Worm (Caenorhabditis elegans) whole organism, young adult: Measurements from ENCODE around the gene sma-3.
A peak's percentile ranks its signal among the peaks of the same experiment; 100 is the strongest.

Experiments
- C06A6.2 ChIP-seq: fragments of 200-800 bp; sonication (Bioruptor generic); conservative IDR thresholded peaks from 2 replicates; pipeline ENCODE4 v1.3.6; 2022; ENCODE audit warnings: missing genetic modification characterization, missing compliant biosample characterization
- F33H1.4 ChIP-seq: fragments of 200-800 bp; sonication (Bioruptor generic); IDR thresholded peaks from 2 replicates; pipeline ENCODE4 v1.3.6; 2022; ENCODE audit warnings: missing genetic modification reagents, missing genetic modification characterization, missing compliant biosample characterization
- F37B4.10 ChIP-seq: fragments of 200-800 bp; sonication (Bioruptor generic); IDR thresholded peaks from 2 replicates; pipeline ENCODE4 v1.3.6; 2022; ENCODE audit warnings: missing genetic modification characterization, missing compliant biosample characterization
- F49E8.2 ChIP-seq: sonication (generic microtip); optimal IDR thresholded peaks from 3 replicates; lab custom pipeline; 2017; ENCODE audit warnings: missing genetic modification characterization, mild to moderate bottlenecking, missing compliant biosample characterization, antibody characterized with exemption, moderate library complexity; ENCODE audit not compliant: insufficient read depth
- F55B11.4 ChIP-seq: sonication (generic microtip); optimal IDR thresholded peaks from 2 replicates; lab custom pipeline; 2016; ENCODE audit warnings: missing compliant biosample characterization, missing genetic modification characterization, borderline replicate concordance; ENCODE audit not compliant: insufficient read depth
- F57A8.1 ChIP-seq: fragments of 200-800 bp; sonication (Bioruptor generic); optimal IDR thresholded peaks from 2 replicates; lab custom pipeline; 2018; ENCODE audit warnings: mild to moderate bottlenecking, missing genetic modification characterization, moderate library complexity, missing compliant biosample characterization
- F57C9.4 ChIP-seq: sonication (generic microtip); optimal IDR thresholded peaks from 2 replicates; lab custom pipeline; 2017; ENCODE audit warnings: mild to moderate bottlenecking, missing genetic modification characterization, missing compliant biosample characterization
- Y53F4B.3 ChIP-seq: fragments of 200-800 bp; sonication (Bioruptor generic); IDR thresholded peaks from 2 replicates; pipeline ENCODE4 v1.3.6; 2022; ENCODE audit warnings: missing genetic modification reagents, missing genetic modification characterization, missing compliant biosample characterization
- Y67H2A.10 ChIP-seq: fragments of 200-800 bp; sonication (Bioruptor generic); conservative IDR thresholded peaks from 2 replicates; pipeline ENCODE4 v1.3.6; 2022; ENCODE audit warnings: missing genetic modification reagents, missing genetic modification characterization, missing compliant biosample characterization
- akir-1 ChIP-seq: fragments of 200-800 bp; sonication (Bioruptor generic); optimal IDR thresholded peaks from 2 replicates; lab custom pipeline; 2018; ENCODE audit warnings: mild to moderate bottlenecking, missing genetic modification characterization, moderate library complexity, missing compliant biosample characterization
- atf-7 ChIP-seq: sonication (generic microtip); optimal IDR thresholded peaks from 2 replicates; lab custom pipeline; 2017; ENCODE audit warnings: mild to moderate bottlenecking, missing genetic modification characterization, missing compliant biosample characterization
- attf-3 ChIP-seq: fragments of 200-800 bp; sonication (Bioruptor generic); conservative IDR thresholded peaks from 2 replicates; pipeline ENCODE4 v1.3.6; 2022; ENCODE audit warnings: missing genetic modification reagents, missing genetic modification characterization, missing compliant biosample characterization
- bed-1 ChIP-seq: fragments of 200-800 bp; sonication (Bioruptor generic); IDR thresholded peaks from 2 replicates; pipeline ENCODE4 v1.3.6; 2022; ENCODE audit warnings: missing genetic modification reagents, missing genetic modification characterization, missing compliant biosample characterization
- ccch-3 ChIP-seq: fragments of 200-800 bp; sonication (Bioruptor generic); optimal IDR thresholded peaks from 2 replicates; lab custom pipeline; 2018; ENCODE audit warnings: mild to moderate bottlenecking, missing genetic modification characterization, missing compliant biosample characterization
- ceh-27 ChIP-seq: fragments of 200-800 bp; sonication (Bioruptor generic); optimal IDR thresholded peaks from 2 replicates; lab custom pipeline; 2018; ENCODE audit warnings: mild to moderate bottlenecking, missing genetic modification characterization, moderate library complexity, missing compliant biosample characterization
- die-1 ChIP-seq: sonication (generic microtip); optimal IDR thresholded peaks from 2 replicates; lab custom pipeline; 2016; ENCODE audit warnings: missing genotype, mild to moderate bottlenecking, missing genetic modification characterization, missing compliant biosample characterization
- dpff-1 ChIP-seq: sonication (generic microtip); optimal IDR thresholded peaks from 2 replicates; lab custom pipeline; 2017; ENCODE audit warnings: mild to moderate bottlenecking, missing genetic modification characterization, missing compliant biosample characterization
- dpl-1 ChIP-seq: fragments of 150-350 bp; optimal IDR thresholded peaks from 2 replicates; lab custom pipeline; 2014; ENCODE audit warnings: missing biosample characterization, missing genetic modification reagents, missing genetic modification characterization
- ets-4 ChIP-seq: fragments of 200-800 bp; sonication (Bioruptor generic); optimal IDR thresholded peaks from 2 replicates; lab custom pipeline; 2018; ENCODE audit warnings: mild to moderate bottlenecking, missing genetic modification characterization, missing compliant biosample characterization
- fkh-3 ChIP-seq: sonication (generic microtip); optimal IDR thresholded peaks from 2 replicates; lab custom pipeline; 2016; ENCODE audit warnings: mild to moderate bottlenecking, missing genetic modification characterization, missing compliant biosample characterization
- hlh-26 ChIP-seq: fragments of 200-800 bp; sonication (Bioruptor generic); conservative IDR thresholded peaks from 2 replicates; pipeline ENCODE4 v1.3.6; 2022; ENCODE audit warnings: missing genetic modification reagents, missing genetic modification characterization, missing compliant biosample characterization
- hmg-20 ChIP-seq: fragments of 200-800 bp; sonication (Bioruptor generic); IDR thresholded peaks from 2 replicates; pipeline ENCODE4 v1.3.6; 2022; ENCODE audit warnings: missing genetic modification reagents, missing genetic modification characterization, missing compliant biosample characterization
- lin-40 ChIP-seq: sonication (generic microtip); optimal IDR thresholded peaks from 2 replicates; lab custom pipeline; 2016; ENCODE audit warnings: missing genetic modification characterization, mild to moderate bottlenecking, missing compliant biosample characterization, missing genotype, missing genetic modification reagents
- lir-1 ChIP-seq: fragments of 200-800 bp; sonication (Bioruptor generic); conservative IDR thresholded peaks from 2 replicates; pipeline ENCODE4 v1.3.6; 2022; ENCODE audit warnings: missing genetic modification reagents, missing genetic modification characterization, missing compliant biosample characterization
- madf-10 ChIP-seq: sonication (generic microtip); optimal IDR thresholded peaks from 2 replicates; lab custom pipeline; 2016; ENCODE audit warnings: mild to moderate bottlenecking, missing genetic modification characterization, missing compliant biosample characterization
- madf-3 ChIP-seq: fragments of 200-800 bp; sonication (Bioruptor generic); IDR thresholded peaks from 2 replicates; pipeline ENCODE4 v1.3.6; 2022; ENCODE audit warnings: missing genetic modification reagents, missing genetic modification characterization, missing compliant biosample characterization
- mcd-1 ChIP-seq: fragments of 200-800 bp; sonication (Bioruptor generic); IDR thresholded peaks from 2 replicates; pipeline ENCODE4 v1.3.6; 2022; ENCODE audit warnings: missing genetic modification reagents, missing genetic modification characterization, missing compliant biosample characterization
- mxl-1 ChIP-seq: sonication (generic microtip); optimal IDR thresholded peaks from 2 replicates; lab custom pipeline; 2016; ENCODE audit warnings: missing genetic modification characterization, missing compliant biosample characterization
- nhr-120 ChIP-seq: fragments of 200-800 bp; sonication (Bioruptor generic); IDR thresholded peaks from 2 replicates; pipeline ENCODE4 v1.3.6; 2022; ENCODE audit warnings: missing genetic modification characterization, missing compliant biosample characterization
- nhr-80 ChIP-seq: sonication (generic microtip); optimal IDR thresholded peaks from 2 replicates; lab custom pipeline; 2016; ENCODE audit warnings: missing genetic modification characterization, missing compliant biosample characterization
- pbrm-1 ChIP-seq: fragments of 200-800 bp; sonication (Bioruptor generic); IDR thresholded peaks from 2 replicates; pipeline ENCODE4 v1.3.6; 2022; ENCODE audit warnings: missing genetic modification reagents, missing genetic modification characterization, missing compliant biosample characterization
- rcor-1 ChIP-seq: fragments of 200-800 bp; sonication (Bioruptor generic); IDR thresholded peaks from 2 replicates; pipeline ENCODE4 v1.3.6; 2022; ENCODE audit warnings: missing genetic modification reagents, missing genetic modification characterization, missing compliant biosample characterization
- rec-8 ChIP-seq, 2 experiments: sonication (generic microtip); optimal IDR thresholded peaks; 2 replicates each; lab custom pipeline; 2016; ENCODE audit warnings: mild to moderate bottlenecking in 2 of 2, missing genetic modification characterization in 2 of 2, missing genetic modification reagents in 2 of 2, missing genotype in 2 of 2, missing biosample characterization in 1 of 2, missing compliant biosample characterization in 1 of 2, moderate library complexity in 1 of 2
- sdz-38 ChIP-seq: sonication (generic microtip); optimal IDR thresholded peaks from 2 replicates; lab custom pipeline; 2016; ENCODE audit warnings: missing genotype, missing genetic modification characterization, missing compliant biosample characterization
- snpc-1.1 ChIP-seq: sonication (generic microtip); optimal IDR thresholded peaks from 2 replicates; lab custom pipeline; 2017; ENCODE audit warnings: missing genetic modification characterization, mild to moderate bottlenecking, missing compliant biosample characterization, antibody characterized with exemption, moderate library complexity, missing genotype, missing genetic modification reagents; ENCODE audit not compliant: insufficient read depth
- snpc-4 ChIP-seq, 5 experiments: fragments of 150-350 bp in 1 of 5; sonication (generic microtip) in 4 of 5; optimal IDR thresholded peaks; 2 replicates each; lab custom pipeline; 2014 to 2018; ENCODE audit warnings: missing genetic modification characterization in 5 of 5, missing biosample characterization in 3 of 5, antibody characterized with exemption in 2 of 5, mild to moderate bottlenecking in 2 of 5, missing compliant biosample characterization in 2 of 5, missing genotype in 2 of 5, moderate library complexity in 2 of 5, missing genetic modification reagents in 1 of 5
- sptf-2 ChIP-seq: fragments of 200-800 bp; sonication (Bioruptor generic); optimal IDR thresholded peaks from 2 replicates; lab custom pipeline; 2018; ENCODE audit warnings: mild to moderate bottlenecking, missing genetic modification characterization, missing compliant biosample characterization
- unc-130 ChIP-seq: sonication (generic microtip); optimal IDR thresholded peaks from 2 replicates; lab custom pipeline; 2016; ENCODE audit warnings: missing genetic modification reagents, missing genetic modification characterization, missing compliant biosample characterization
- ztf-18 ChIP-seq: sonication (generic microtip); optimal IDR thresholded peaks from 2 replicates; lab custom pipeline; 2016; ENCODE audit warnings: missing genotype, mild to moderate bottlenecking, missing genetic modification characterization, missing compliant biosample characterization
- ztf-22 ChIP-seq: fragments of 200-800 bp; sonication (Bioruptor generic); optimal IDR thresholded peaks from 2 replicates; lab custom pipeline; 2018; ENCODE audit warnings: mild to moderate bottlenecking, missing genetic modification characterization, moderate library complexity, missing compliant biosample characterization
- ztf-25 ChIP-seq: fragments of 200-800 bp; sonication (Bioruptor generic); IDR thresholded peaks from 2 replicates; pipeline ENCODE4 v1.3.6; 2022; ENCODE audit warnings: missing genetic modification reagents, missing genetic modification characterization, missing compliant biosample characterization
- ztf-3 ChIP-seq: fragments of 200-800 bp; sonication (Bioruptor generic); optimal IDR thresholded peaks from 2 replicates; lab custom pipeline; 2018; ENCODE audit warnings: mild to moderate bottlenecking, missing genetic modification characterization, missing compliant biosample characterization
- ztf-6 ChIP-seq: fragments of 200-800 bp; sonication (Bioruptor generic); IDR thresholded peaks from 2 replicates; pipeline ENCODE4 v1.3.6; 2022; ENCODE audit warnings: missing genetic modification reagents, missing genetic modification characterization, missing compliant biosample characterization

Gene sma-3

DNA sequence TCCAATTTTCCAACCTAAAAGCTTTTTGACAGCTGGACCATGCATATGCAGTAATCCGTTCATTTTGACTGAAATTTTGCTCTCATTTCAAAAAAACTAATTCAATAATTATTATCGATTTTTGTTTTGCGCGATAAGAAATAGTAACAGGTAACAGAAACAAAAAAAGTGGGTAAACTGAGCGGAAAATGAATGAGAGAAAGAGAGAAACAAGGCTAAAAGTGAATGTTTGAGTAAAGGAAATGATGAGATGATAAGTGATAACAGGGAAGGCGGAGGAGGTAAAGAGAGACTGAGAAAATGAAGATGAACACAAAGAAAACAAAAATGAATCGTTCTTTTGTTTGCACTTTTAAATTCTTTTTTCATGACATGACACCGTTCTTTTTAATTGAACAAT, at the start of gene sma-3:
Gene sma-3, minus strand, starts transcription at position 68 of the 400 bp plus-strand sequence.
- no peak for TF ChIP-seq mcd-1 (GFP tag; lab: Robert Waterston, UW)
- peak; percentile 72 for TF ChIP-seq nhr-80 (tag; lab: Kevin White, UChicago)

DNA sequence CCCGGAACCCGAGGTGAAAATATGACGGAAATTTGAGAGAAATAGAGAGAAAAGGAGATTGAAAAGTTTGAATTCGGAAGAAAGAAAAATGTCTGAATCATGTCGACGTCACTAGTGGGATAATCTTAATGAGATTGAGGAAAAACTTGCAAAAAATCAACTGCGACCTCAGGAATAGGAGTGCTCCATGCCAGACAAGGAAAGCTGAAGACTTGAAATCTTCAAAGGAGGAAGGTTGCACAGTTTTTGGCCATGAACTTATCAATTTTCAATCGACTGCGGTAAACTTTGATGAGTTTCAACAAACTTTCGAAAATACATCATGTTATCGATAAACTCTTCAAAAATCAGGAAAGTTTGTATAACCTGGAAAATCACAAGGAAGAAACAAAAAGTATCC, 48.6 kb upstream of the sma-3 start, which contains the start of gene pdf-1:
Gene pdf-1, minus strand, starts transcription at position 101 of the 400 bp plus-strand sequence.
- no peak for TF ChIP-seq atf-7 (tag; lab: Kevin White, UChicago)
- TF ChIP-seq unc-130, result no peak
- TF ChIP-seq snpc-4 (GFP tag; optimal IDR thresholded peaks at IDR 0.05; lab: Kevin White, UChicago), result no peak
- no peak for TF ChIP-seq snpc-4 (tag; optimal IDR thresholded peaks at IDR 0.05; lab: Kevin White, UChicago)
- TF ChIP-seq ccch-3 (GFP tag; lab: Kevin White, UChicago), result no peak
- TF ChIP-seq mxl-1 (tag; lab: Kevin White, UChicago), result no peak
- no peak for TF ChIP-seq dpff-1 (tag; lab: Kevin White, UChicago)
- TF ChIP-seq snpc-1.1 (tag; lab: Kevin White, UChicago), result no peak
- no peak for TF ChIP-seq nhr-120
- no peak for TF ChIP-seq pbrm-1 (GFP tag; lab: Robert Waterston, UW)
- no peak for TF ChIP-seq dpl-1
- no peak for TF ChIP-seq ztf-18
- TF ChIP-seq hlh-26 (GFP tag; lab: Robert Waterston, UW), result no peak
- TF ChIP-seq hmg-20 (GFP tag; lab: Robert Waterston, UW), result no peak
- TF ChIP-seq rec-8 (tag; optimal IDR thresholded peaks at IDR 0.05; lab: Kevin White, UChicago), result no peak
- no peak for TF ChIP-seq sptf-2 (GFP tag; lab: Kevin White, UChicago)
- TF ChIP-seq F49E8.2, result no peak
- TF ChIP-seq lir-1 (GFP tag; lab: Robert Waterston, UW), result no peak
- no peak for TF ChIP-seq lin-40
- TF ChIP-seq, all 124 proteins: peak for 0

DNA sequence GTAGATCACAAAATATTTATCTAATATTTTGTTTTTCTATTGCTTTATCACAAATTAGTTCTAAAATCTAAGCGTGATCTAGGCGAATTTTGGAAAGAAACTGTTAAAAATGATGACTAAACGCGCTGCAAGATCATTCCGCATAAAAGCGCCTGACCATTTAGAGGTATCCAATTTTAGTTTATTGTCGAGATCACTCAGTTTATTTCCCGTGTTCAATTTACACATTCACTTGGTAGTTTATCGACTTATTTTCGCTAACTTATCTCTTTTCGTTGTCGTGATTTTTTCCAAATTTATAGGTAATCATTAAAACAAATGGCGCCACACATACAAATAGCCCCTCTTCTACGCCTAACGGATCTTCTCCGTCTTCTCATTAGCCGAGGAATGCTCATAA, 42.6 kb upstream of the sma-3 start, which contains the start of gene T07E3.2:
Gene T07E3.2, plus strand, starts transcription at position 301 of the 400 bp plus-strand sequence.
- TF ChIP-seq ztf-22 (GFP tag; lab: Kevin White, UChicago) (no peak), bed-1 (no peak), F55B11.4 (no peak), attf-3 (no peak), ztf-25 (GFP tag; lab: Robert Waterston, UW) (no peak), rcor-1 (no peak), snpc-4 (GFP tag; optimal IDR thresholded peaks at IDR 0.05; lab: Kevin White, UChicago) (no peak), snpc-4 (tag; optimal IDR thresholded peaks at IDR 0.05; lab: Kevin White, UChicago) (no peak), F49E8.2 (no peak), F57A8.1 (no peak), sdz-38 (tag; lab: Kevin White, UChicago) (no peak)

DNA sequence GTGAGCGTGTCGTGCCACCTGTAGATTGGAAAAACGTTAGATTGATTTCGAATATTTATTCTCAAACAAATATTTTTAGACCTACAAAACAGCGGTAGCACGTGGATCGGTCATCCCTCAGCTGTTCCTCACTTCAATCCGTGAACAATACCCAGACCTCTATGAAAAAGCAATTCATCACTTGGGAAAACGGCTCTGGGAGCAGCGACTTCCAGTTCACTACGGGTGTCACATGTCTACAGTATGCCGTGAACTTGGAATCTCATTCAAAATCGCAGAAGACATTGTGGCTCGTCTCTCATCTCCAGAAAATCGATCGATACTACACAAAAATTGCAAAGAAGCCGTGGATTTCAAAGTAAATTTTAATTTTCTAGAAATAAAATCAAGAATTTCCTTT, 40.7 kb upstream of the sma-3 start:
- no peak for TF ChIP-seq snpc-4 (GFP tag; optimal IDR thresholded peaks at IDR 0.05; lab: Kevin White, UChicago)
- TF ChIP-seq snpc-4 (tag; optimal IDR thresholded peaks at IDR 0.05; lab: Kevin White, UChicago), result no peak
- TF ChIP-seq C06A6.2 (GFP tag; lab: Robert Waterston, UW), result no peak
- no peak for TF ChIP-seq ztf-3 (GFP tag; lab: Kevin White, UChicago)
- no peak for TF ChIP-seq F37B4.10 (GFP tag; lab: Robert Waterston, UW)
- TF ChIP-seq F33H1.4 (GFP tag; lab: Robert Waterston, UW), result no peak
- TF ChIP-seq ets-4 (GFP tag; lab: Kevin White, UChicago), result no peak
- no peak for TF ChIP-seq ztf-6 (GFP tag; lab: Robert Waterston, UW)
- no peak for TF ChIP-seq sdz-38 (tag; lab: Kevin White, UChicago)
- TF ChIP-seq madf-10, result no peak
- no peak for TF ChIP-seq fkh-3 (tag; lab: Kevin White, UChicago)
- TF ChIP-seq madf-3 (GFP tag; lab: Robert Waterston, UW), result no peak
- no peak for TF ChIP-seq rec-8 (tag; optimal IDR thresholded peaks at IDR 0.05; lab: Kevin White, UChicago)
- no peak for TF ChIP-seq snpc-1.1 (tag; lab: Kevin White, UChicago)
- no peak for TF ChIP-seq Y67H2A.10 (GFP tag; lab: Robert Waterston, UW)
- no peak for TF ChIP-seq F57C9.4 (tag; lab: Kevin White, UChicago)
- no peak for TF ChIP-seq ceh-27 (GFP tag; lab: Kevin White, UChicago)
- no peak for TF ChIP-seq Y53F4B.3
- no peak for TF ChIP-seq die-1
- no peak for TF ChIP-seq ztf-25 (GFP tag; lab: Robert Waterston, UW)
- no peak for TF ChIP-seq akir-1 (GFP tag; lab: Kevin White, UChicago)
- TF ChIP-seq, all 124 proteins: peak for 0
